Worm (Caenorhabditis elegans): ENCODE data around the gene F28F9.3.

The F28F9.3 gene

DNA sequence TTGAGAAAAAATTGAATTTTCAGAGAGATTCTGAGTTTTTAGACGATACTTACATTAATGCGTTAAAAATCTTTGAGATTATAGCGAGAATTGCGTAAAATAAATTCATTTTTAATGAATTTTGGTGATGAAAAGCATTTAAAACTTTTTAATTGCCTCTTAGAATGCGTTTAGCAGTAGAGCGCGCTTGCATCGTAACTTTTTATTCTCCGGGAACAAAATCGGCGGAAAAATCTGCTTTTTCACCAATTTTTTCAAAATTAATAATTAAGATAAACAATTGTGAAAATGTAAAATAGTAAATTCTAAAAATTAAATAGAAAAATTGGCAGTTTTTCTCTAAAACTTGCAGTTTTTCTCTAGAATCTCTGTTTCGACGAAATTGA is 11.4 kb upstream of the F28F9.3 start:
- TF ChIP-seq sem-4 (tag; optimal IDR thresholded peaks at IDR 0.05), result no peak
- TF ChIP-seq blmp-1 (tag; optimal IDR thresholded peaks at IDR 0.05; ENCODE audit: insufficient read depth), result no peak
- no peak for TF ChIP-seq skn-1 (tag; optimal IDR thresholded peaks at IDR 0.05)
- no peak for TF ChIP-seq nhr-129 (tag; optimal IDR thresholded peaks at IDR 0.05)
- no peak for TF ChIP-seq lin-13 (GFP tag; optimal IDR thresholded peaks at IDR 0.05)
- no peak for TF ChIP-seq crh-2 (tag; optimal IDR thresholded peaks at IDR 0.05)
- TF ChIP-seq mab-5 (tag; optimal IDR thresholded peaks at IDR 0.05), result no peak
- no peak for TF ChIP-seq nhr-25 (tag; optimal IDR thresholded peaks at IDR 0.05)
- no peak for TF ChIP-seq dmd-4 (tag; optimal IDR thresholded peaks at IDR 0.05)
- no peak for TF ChIP-seq ztf-1 (GFP tag; conservative IDR thresholded peaks at IDR 0.05)
- no peak for TF ChIP-seq peb-1 (tag; optimal IDR thresholded peaks at IDR 0.05)
- TF ChIP-seq gmeb-1 (tag; optimal IDR thresholded peaks at IDR 0.05), result no peak
- no peak for TF ChIP-seq nhr-237 (tag; optimal IDR thresholded peaks at IDR 0.05)
- no peak for TF ChIP-seq F13H6.1 (tag; optimal IDR thresholded peaks at IDR 0.05)
- TF ChIP-seq C34F6.9 (tag; optimal IDR thresholded peaks at IDR 0.05), result no peak
- no peak for TF ChIP-seq ama-1 (optimal IDR thresholded peaks at IDR 0.05)
- no peak for TF ChIP-seq elt-1 (tag; optimal IDR thresholded peaks at IDR 0.05)
- no peak for TF ChIP-seq Y55F3AM.14 (GFP tag; optimal IDR thresholded peaks at IDR 0.05)

DNA sequence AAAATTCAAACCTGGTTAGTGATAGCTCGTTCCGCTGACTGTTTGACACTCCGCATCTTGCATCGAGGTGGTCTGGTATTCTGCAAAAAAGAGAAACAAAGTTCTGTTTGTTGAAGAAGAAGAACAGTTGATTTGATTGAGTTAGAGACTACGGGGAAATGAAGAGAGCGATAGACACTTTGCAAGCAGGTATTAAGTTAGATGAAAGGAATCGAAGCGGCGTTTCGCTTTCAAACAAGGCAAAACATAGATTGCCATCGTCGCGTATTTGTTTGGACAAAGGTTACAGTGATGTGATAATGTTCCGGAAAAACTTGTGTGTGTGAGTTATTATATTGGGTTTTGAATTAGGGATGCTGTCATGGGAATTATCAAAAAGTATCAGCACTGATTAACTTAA is 9.4 kb upstream of the F28F9.3 start:
- TF ChIP-seq skn-1 (tag; optimal IDR thresholded peaks at IDR 0.05) (no peak), nhr-237 (tag; optimal IDR thresholded peaks at IDR 0.05) (no peak), ztf-1 (GFP tag; conservative IDR thresholded peaks at IDR 0.05) (no peak), sma-9 (GFP tag; optimal IDR thresholded peaks at IDR 0.05) (no peak), sma-9 (tag; optimal IDR thresholded peaks at IDR 0.05) (no peak), mab-5 (tag; optimal IDR thresholded peaks at IDR 0.05) (no peak), blmp-1 (tag; optimal IDR thresholded peaks at IDR 0.05; ENCODE audit: insufficient read depth) (peak; percentile 60)

DNA sequence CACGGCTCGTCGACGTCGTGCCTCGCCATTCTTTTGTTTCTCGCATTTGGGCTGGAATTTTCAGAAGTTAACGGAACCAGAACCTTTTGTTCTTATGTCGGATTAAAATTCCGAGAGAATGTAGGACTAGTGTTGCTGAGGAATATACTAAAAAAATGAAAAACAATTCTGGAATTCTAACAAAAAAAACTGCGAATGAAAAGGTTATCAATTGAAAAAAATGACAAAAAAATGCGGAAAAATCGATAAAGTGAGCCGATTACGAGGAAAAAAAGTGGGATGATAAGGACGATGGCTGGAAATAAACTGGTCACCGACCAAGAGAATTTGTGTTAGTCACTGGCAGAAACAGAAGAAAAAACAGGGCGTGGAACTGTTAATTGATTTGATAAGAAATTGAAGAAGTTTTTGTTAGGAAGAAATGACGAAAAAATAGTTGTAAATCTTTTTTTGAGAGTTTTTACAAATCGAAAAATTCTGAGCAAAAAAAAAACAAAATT is 7.4 kb upstream of the F28F9.3 start, which contains the start of gene bris-1:
TSS of gene bris-1 (minus strand) at position 51 of the 500 bp plus-strand sequence.
- no peak for TF ChIP-seq nhr-25 (tag; optimal IDR thresholded peaks at IDR 0.05)
- TF ChIP-seq fos-1 (tag; optimal IDR thresholded peaks at IDR 0.05), result peak; percentile 95
- TF ChIP-seq gmeb-1 (tag; optimal IDR thresholded peaks at IDR 0.05), result peak; percentile 14

DNA sequence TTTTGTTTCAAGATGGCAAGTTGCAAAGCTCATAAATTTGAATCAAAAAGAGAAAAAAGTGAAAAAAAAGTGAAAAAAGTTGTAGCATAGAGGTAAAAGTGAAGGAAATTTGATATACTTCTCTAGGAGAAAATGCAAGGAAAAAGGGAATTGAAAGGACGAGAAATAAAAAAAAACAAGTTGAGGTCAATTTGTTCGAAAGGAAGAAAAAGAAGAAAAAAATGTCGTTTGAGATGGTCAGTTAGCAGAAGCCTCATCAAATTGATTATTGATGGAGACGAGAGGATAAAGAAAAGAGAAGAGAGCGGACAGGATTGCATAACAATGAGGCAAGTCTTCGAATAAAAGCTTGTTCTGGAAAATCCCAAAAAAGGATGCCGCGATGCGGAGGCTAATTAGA is 6.6 kb upstream of the F28F9.3 start:
- TF ChIP-seq nhr-10 (tag; optimal IDR thresholded peaks at IDR 0.05), result no peak
- TF ChIP-seq nhr-25 (tag; optimal IDR thresholded peaks at IDR 0.05), result no peak
- peak; percentile 29 for TF ChIP-seq C34F6.9 (tag; optimal IDR thresholded peaks at IDR 0.05)

DNA sequence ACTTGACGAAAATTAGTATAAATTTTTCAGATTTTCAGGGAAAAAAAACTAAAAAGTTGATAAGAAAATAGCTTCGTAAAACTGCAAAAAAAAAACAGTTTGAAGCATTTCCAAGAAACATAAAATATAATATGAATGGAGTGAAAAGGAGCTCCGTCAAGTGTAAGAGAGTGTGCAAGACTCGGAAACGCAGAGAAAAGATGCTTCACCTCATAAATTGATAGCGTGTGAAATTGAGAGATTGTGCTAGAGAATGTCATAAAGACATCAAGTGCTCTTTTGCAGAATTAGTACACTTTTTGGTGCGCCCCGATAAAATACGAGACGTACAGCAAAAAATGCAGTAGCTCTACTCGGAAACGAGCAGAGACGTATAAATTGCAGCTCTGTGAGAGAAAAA is 5.1 kb upstream of the F28F9.3 start:
- TF ChIP-seq unc-55 (GFP tag; optimal IDR thresholded peaks at IDR 0.05) (peak; percentile 43), lin-13 (GFP tag; optimal IDR thresholded peaks at IDR 0.05) (no peak), lsy-2 (tag; optimal IDR thresholded peaks at IDR 0.05) (peak in 1 of 2 experiments; percentile 9), fos-1 (tag; optimal IDR thresholded peaks at IDR 0.05) (peak; percentile 56)

DNA sequence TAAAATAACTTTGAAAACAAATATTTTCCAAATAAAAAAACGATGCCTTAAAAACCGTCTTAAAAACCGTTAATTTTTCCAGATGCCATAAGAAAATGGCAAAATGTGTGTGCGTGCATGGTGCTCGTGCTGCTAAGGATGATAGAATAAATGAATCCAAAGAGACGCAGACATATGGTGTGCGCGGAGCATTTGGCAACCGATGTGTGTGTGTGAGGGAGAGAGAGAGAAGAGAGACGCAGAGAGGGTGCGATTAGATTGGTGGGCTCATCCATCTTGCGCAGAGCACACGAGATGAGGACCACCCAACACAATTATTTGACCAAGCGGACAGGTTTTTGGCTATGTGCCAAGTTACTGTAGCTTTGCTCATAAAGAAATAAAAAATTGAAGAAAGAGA is 2.0 kb upstream of the F28F9.3 start:
- TF ChIP-seq nhr-129 (tag; optimal IDR thresholded peaks at IDR 0.05) (peak; percentile 29), lin-39 (tag; optimal IDR thresholded peaks at IDR 0.05) (peak; percentile 67), skn-1 (tag; optimal IDR thresholded peaks at IDR 0.05) (no peak), nhr-23 (tag; optimal IDR thresholded peaks at IDR 0.05) (no peak), zag-1 (tag; optimal IDR thresholded peaks at IDR 0.05) (peak; percentile 57), ztf-1 (GFP tag; conservative IDR thresholded peaks at IDR 0.05) (no peak), C34F6.9 (tag; optimal IDR thresholded peaks at IDR 0.05) (peak; percentile 50), blmp-1 (tag; optimal IDR thresholded peaks at IDR 0.05; ENCODE audit: insufficient read depth) (no peak), unc-55 (GFP tag; optimal IDR thresholded peaks at IDR 0.05) (peak; percentile 56), mdl-1 (tag; optimal IDR thresholded peaks at IDR 0.05) (peak; percentile 27 to 35), lsy-2 (tag; optimal IDR thresholded peaks at IDR 0.05) (peak in 1 of 2 experiments; percentile 8), ama-1 (optimal IDR thresholded peaks at IDR 0.05) (no peak), ztf-4 (tag; optimal IDR thresholded peaks at IDR 0.05) (no peak), lin-13 (GFP tag; optimal IDR thresholded peaks at IDR 0.05) (no peak), snpc-4 (tag; optimal IDR thresholded peaks at IDR 0.05) (no peak), nhr-77 (tag; optimal IDR thresholded peaks at IDR 0.05) (no peak), ZK546.5 (tag; optimal IDR thresholded peaks at IDR 0.05) (no peak), mab-5 (tag; optimal IDR thresholded peaks at IDR 0.05) (peak; percentile 66), F13H6.1 (tag; optimal IDR thresholded peaks at IDR 0.05) (peak; percentile 29), nhr-237 (tag; optimal IDR thresholded peaks at IDR 0.05) (no peak), ceh-16 (tag; optimal IDR thresholded peaks at IDR 0.05) (no peak), aly-2 (tag; optimal IDR thresholded peaks at IDR 0.05) (no peak), sma-9 (GFP tag; optimal IDR thresholded peaks at IDR 0.05) (no peak), sma-9 (tag; optimal IDR thresholded peaks at IDR 0.05) (no peak)
